Worm (Caenorhabditis elegans) whole organism, late embryonic: ENCODE results near the gene eel-1.

ENCODE experiments used
- C08G9.2 ChIP-seq: sonication (generic microtip); optimal IDR thresholded peaks from 2 replicates; lab custom pipeline; 2016; ENCODE audit warnings: mild to moderate bottlenecking, missing genetic modification characterization, moderate library complexity, missing compliant biosample characterization
- C38D4.7 ChIP-seq: fragments of 200-800 bp; sonication (Bioruptor generic); optimal IDR thresholded peaks from 2 replicates; lab custom pipeline; 2018; ENCODE audit warnings: mild to moderate bottlenecking, missing genetic modification characterization, moderate library complexity, missing compliant biosample characterization
- F13H6.1 ChIP-seq: sonication (generic microtip); optimal IDR thresholded peaks from 2 replicates; lab custom pipeline; 2016; ENCODE audit warnings: missing genetic modification characterization, missing compliant biosample characterization
- K02D7.2 ChIP-seq: sonication (generic microtip); optimal IDR thresholded peaks from 2 replicates; lab custom pipeline; 2017; ENCODE audit warnings: mild to moderate bottlenecking, missing genetic modification characterization, missing compliant biosample characterization
- K09A11.1 ChIP-seq: sonication (generic microtip); optimal IDR thresholded peaks from 2 replicates; lab custom pipeline; 2017; ENCODE audit warnings: antibody characterized with exemption, mild to moderate bottlenecking, missing genetic modification characterization, missing compliant biosample characterization; ENCODE audit not compliant: insufficient read depth
- Y22D7AL.16 ChIP-seq: sonication (generic microtip); optimal IDR thresholded peaks from 2 replicates; lab custom pipeline; 2016; ENCODE audit warnings: missing genetic modification characterization, missing compliant biosample characterization
- ahr-1 ChIP-seq: sonication (generic microtip); optimal IDR thresholded peaks from 2 replicates; lab custom pipeline; 2016; ENCODE audit warnings: missing genetic modification characterization, missing compliant biosample characterization
- ama-1 ChIP-seq: fragments of 150-350 bp; optimal IDR thresholded peaks from 2 replicates; lab custom pipeline; 2014
- ceh-14 ChIP-seq: sonication (generic microtip); optimal IDR thresholded peaks from 2 replicates; lab custom pipeline; 2016; ENCODE audit warnings: missing genotype, missing genetic modification characterization, missing compliant biosample characterization
- ceh-18 ChIP-seq: sonication (generic microtip); optimal IDR thresholded peaks from 2 replicates; lab custom pipeline; 2016; ENCODE audit warnings: missing genetic modification characterization, missing compliant biosample characterization
- ceh-19 ChIP-seq: fragments of 200-800 bp; sonication (Bioruptor generic); optimal IDR thresholded peaks from 2 replicates; lab custom pipeline; 2018; ENCODE audit warnings: mild to moderate bottlenecking, missing genetic modification characterization, missing compliant biosample characterization
- ceh-22 ChIP-seq: sonication (generic microtip); optimal IDR thresholded peaks from 2 replicates; lab custom pipeline; 2017; ENCODE audit warnings: missing biosample characterization, missing genetic modification characterization
- ceh-24 ChIP-seq: sonication (generic microtip); optimal IDR thresholded peaks from 2 replicates; lab custom pipeline; 2016; ENCODE audit warnings: mild to moderate bottlenecking, missing genetic modification characterization, missing compliant biosample characterization
- ceh-30 ChIP-seq: fragments of 150-350 bp; optimal IDR thresholded peaks from 2 replicates; lab custom pipeline; 2014; ENCODE audit warnings: missing biosample characterization, missing genetic modification characterization
- ceh-31 ChIP-seq: sonication (generic microtip); optimal IDR thresholded peaks from 2 replicates; lab custom pipeline; 2016; ENCODE audit warnings: missing genetic modification characterization, missing compliant biosample characterization
- ceh-45 ChIP-seq: fragments of 200-800 bp; sonication (Bioruptor generic); IDR thresholded peaks from 2 replicates; pipeline ENCODE4 v1.3.6; 2022; ENCODE audit warnings: missing genetic modification reagents, missing genetic modification characterization, missing compliant biosample characterization
- ceh-48 ChIP-seq: sonication (generic microtip); optimal IDR thresholded peaks from 2 replicates; lab custom pipeline; 2016; ENCODE audit warnings: missing genetic modification characterization, inconsistent platforms, missing compliant biosample characterization
- ceh-6 ChIP-seq: fragments of 200-800 bp; sonication (Bioruptor generic); optimal IDR thresholded peaks from 2 replicates; lab custom pipeline; 2018; ENCODE audit warnings: mild to moderate bottlenecking, missing genetic modification characterization, missing compliant biosample characterization
- che-1 ChIP-seq: sonication (generic microtip); optimal IDR thresholded peaks from 2 replicates; lab custom pipeline; 2016; ENCODE audit warnings: mild to moderate bottlenecking, missing genetic modification characterization, missing compliant biosample characterization
- dmd-4 ChIP-seq: sonication (generic microtip); optimal IDR thresholded peaks from 2 replicates; lab custom pipeline; 2016; ENCODE audit warnings: borderline replicate concordance, missing genetic modification characterization, missing compliant biosample characterization
- dve-1 ChIP-seq: sonication (generic microtip); optimal IDR thresholded peaks from 2 replicates; lab custom pipeline; 2017; ENCODE audit warnings: antibody characterized with exemption, mild to moderate bottlenecking, missing genetic modification characterization, missing compliant biosample characterization
- elt-4 ChIP-seq: sonication (generic microtip); optimal IDR thresholded peaks from 2 replicates; lab custom pipeline; 2016; ENCODE audit warnings: missing genetic modification characterization, missing compliant biosample characterization
- ets-4 ChIP-seq: sonication (generic microtip); optimal IDR thresholded peaks from 2 replicates; lab custom pipeline; 2016; ENCODE audit warnings: missing genetic modification characterization, missing compliant biosample characterization
- eyg-1 ChIP-seq: sonication (generic microtip); optimal IDR thresholded peaks from 2 replicates; lab custom pipeline; 2016; ENCODE audit warnings: missing genotype, missing genetic modification characterization, missing compliant biosample characterization
- fkh-10 ChIP-seq: fragments of 150-350 bp; optimal IDR thresholded peaks from 2 replicates; lab custom pipeline; 2014; ENCODE audit warnings: missing biosample characterization, missing genetic modification reagents, missing genetic modification characterization
- fkh-6 ChIP-seq: sonication (generic microtip); optimal IDR thresholded peaks from 2 replicates; lab custom pipeline; 2016; ENCODE audit warnings: missing genetic modification characterization, missing compliant biosample characterization
- hlh-13 ChIP-seq: fragments of 200-800 bp; sonication (Bioruptor generic); optimal IDR thresholded peaks from 2 replicates; lab custom pipeline; 2018; ENCODE audit warnings: mild to moderate bottlenecking, missing genetic modification characterization, missing compliant biosample characterization
- hlh-6 ChIP-seq: sonication (generic microtip); optimal IDR thresholded peaks from 2 replicates; lab custom pipeline; 2016; ENCODE audit warnings: missing genotype, missing genetic modification characterization, missing compliant biosample characterization
- hlh-8 ChIP-seq: sonication (generic microtip); optimal IDR thresholded peaks from 2 replicates; lab custom pipeline; 2016; ENCODE audit warnings: missing genotype, missing genetic modification characterization, missing compliant biosample characterization
- lim-6 ChIP-seq: sonication (generic microtip); optimal IDR thresholded peaks from 2 replicates; lab custom pipeline; 2016; ENCODE audit warnings: missing genetic modification characterization, missing compliant biosample characterization
- lin-11 ChIP-seq: fragments of 200-800 bp; sonication (Bioruptor generic); optimal IDR thresholded peaks from 2 replicates; lab custom pipeline; 2018; ENCODE audit warnings: mild to moderate bottlenecking, missing genetic modification characterization, missing compliant biosample characterization
- madf-2 ChIP-seq: sonication (generic microtip); optimal IDR thresholded peaks from 2 replicates; lab custom pipeline; 2017; ENCODE audit warnings: missing genetic modification characterization, missing compliant biosample characterization
- nhr-11 ChIP-seq: fragments of 150-350 bp; optimal IDR thresholded peaks from 2 replicates; lab custom pipeline; 2014; ENCODE audit warnings: missing biosample characterization, missing genetic modification characterization
- nhr-232 ChIP-seq: sonication (generic microtip); optimal IDR thresholded peaks from 2 replicates; lab custom pipeline; 2016; ENCODE audit warnings: missing genetic modification characterization, missing compliant biosample characterization
- npax-4 ChIP-seq: sonication (generic microtip); optimal IDR thresholded peaks from 2 replicates; lab custom pipeline; 2016; ENCODE audit warnings: missing genetic modification characterization, missing compliant biosample characterization
- odd-2 ChIP-seq: sonication (generic microtip); optimal IDR thresholded peaks from 2 replicates; lab custom pipeline; 2017; ENCODE audit warnings: antibody characterized with exemption, mild to moderate bottlenecking, missing genetic modification characterization, missing compliant biosample characterization
- pax-1 ChIP-seq: fragments of 150-350 bp; optimal IDR thresholded peaks from 2 replicates; lab custom pipeline; 2014; ENCODE audit warnings: missing biosample characterization, missing genetic modification characterization
- pha-2 ChIP-seq: sonication (generic microtip); optimal IDR thresholded peaks from 2 replicates; lab custom pipeline; 2017; ENCODE audit warnings: mild to moderate bottlenecking, missing genetic modification characterization, missing compliant biosample characterization
- pha-4 ChIP-seq: fragments of 150-350 bp; optimal IDR thresholded peaks from 2 replicates; lab custom pipeline; 2018; ENCODE audit warnings: missing biosample characterization, missing genetic modification reagents, missing genetic modification characterization
- pqm-1 ChIP-seq: sonication (generic microtip); optimal IDR thresholded peaks from 2 replicates; lab custom pipeline; 2016; ENCODE audit warnings: missing genetic modification characterization, missing compliant biosample characterization
- pros-1 ChIP-seq: fragments of 150-350 bp; optimal IDR thresholded peaks from 2 replicates; lab custom pipeline; 2014; ENCODE audit warnings: missing biosample characterization, missing genetic modification reagents, missing genetic modification characterization
- ref-2 ChIP-seq: sonication (generic microtip); optimal IDR thresholded peaks from 2 replicates; lab custom pipeline; 2016; ENCODE audit warnings: missing genetic modification characterization, missing compliant biosample characterization
- rnt-1 ChIP-seq: sonication (generic microtip); optimal IDR thresholded peaks from 2 replicates; lab custom pipeline; 2016; ENCODE audit warnings: missing genetic modification characterization, missing compliant biosample characterization
- sdc-2 ChIP-seq: sonication (generic microtip); optimal IDR thresholded peaks from 2 replicates; lab custom pipeline; 2016; ENCODE audit warnings: missing genotype, missing genetic modification characterization, missing compliant biosample characterization
- sox-4 ChIP-seq: sonication (generic microtip); optimal IDR thresholded peaks from 2 replicates; lab custom pipeline; 2017; ENCODE audit warnings: mild to moderate bottlenecking, missing genetic modification characterization, inconsistent platforms, missing compliant biosample characterization
- syd-9 ChIP-seq: sonication (generic microtip); optimal IDR thresholded peaks from 2 replicates; lab custom pipeline; 2016; ENCODE audit warnings: mild to moderate bottlenecking, missing genetic modification characterization, moderate library complexity, missing compliant biosample characterization
- ttx-3 ChIP-seq: sonication (generic microtip); optimal IDR thresholded peaks from 2 replicates; lab custom pipeline; 2016; ENCODE audit warnings: missing genetic modification reagents, missing genetic modification characterization, missing compliant biosample characterization
- unc-3 ChIP-seq, 2 experiments: fragments of 200-800 bp in 1 of 2; sonication (Bioruptor generic) in 1 of 2; sonication (generic microtip) in 1 of 2; conservative IDR thresholded peaks in 1 of 2; optimal IDR thresholded peaks in 1 of 2; 2 replicates each; pipeline versions ENCODE4 v1.3.6 to Lab custom; 2016 to 2022; ENCODE audit warnings: missing compliant biosample characterization in 2 of 2, missing genetic modification characterization in 2 of 2, missing genetic modification reagents in 1 of 2
- unc-42 ChIP-seq: sonication (generic microtip); optimal IDR thresholded peaks from 2 replicates; lab custom pipeline; 2016; ENCODE audit warnings: missing genotype, missing genetic modification characterization, missing compliant biosample characterization
- zip-5 ChIP-seq: sonication (generic microtip); optimal IDR thresholded peaks from 2 replicates; lab custom pipeline; 2016; ENCODE audit warnings: missing genetic modification characterization, missing compliant biosample characterization
- ztf-16 ChIP-seq: sonication (generic microtip); optimal IDR thresholded peaks from 2 replicates; lab custom pipeline; 2017; ENCODE audit warnings: missing genetic modification characterization, missing compliant biosample characterization

eel-1 gene

ce11 chrIV:3001500-3001899 lies 48.4 kb downstream of the eel-1 start:
- TF ChIP-seq ceh-45 (no peak), hlh-6 (no peak), F13H6.1 (no peak), pqm-1 (tag; lab: Kevin White, UChicago) (no peak), ceh-14 (tag; lab: Kevin White, UChicago) (no peak), odd-2 (tag; lab: Kevin White, UChicago) (no peak), K09A11.1 (no peak), ceh-22 (no peak), npax-4 (tag; lab: Kevin White, UChicago) (no peak), ceh-18 (tag; lab: Kevin White, UChicago) (no peak), lin-11 (no peak), ref-2 (tag; lab: Kevin White, UChicago) (no peak), zip-5 (no peak), ceh-48 (no peak), fkh-6 (tag; lab: Kevin White, UChicago) (no peak), syd-9 (tag; lab: Kevin White, UChicago) (no peak)

ce11 chrIV:2998597-2999161 lies 51.2 kb downstream of the eel-1 start:
- TF ChIP-seq ceh-6 (GFP tag; lab: Kevin White, UChicago): no peak
- TF ChIP-seq eyg-1: no peak
- no peak for TF ChIP-seq ahr-1 (tag; lab: Kevin White, UChicago)
- TF ChIP-seq dmd-4 (tag; lab: Kevin White, UChicago): peak; percentile 37
- TF ChIP-seq rnt-1: no peak
- TF ChIP-seq ceh-48: peak; percentile 57
- no peak for TF ChIP-seq Y22D7AL.16
- peak; percentile 67 for TF ChIP-seq ceh-19 (GFP tag; lab: Kevin White, UChicago)
- peak; percentile 44 for TF ChIP-seq sdc-2
- TF ChIP-seq lim-6 (tag; lab: Kevin White, UChicago): no peak
- peak; percentile 40 for TF ChIP-seq syd-9 (tag; lab: Kevin White, UChicago)
- no peak for TF ChIP-seq hlh-8 (tag; lab: Kevin White, UChicago)
- TF ChIP-seq ceh-24: no peak
- TF ChIP-seq pha-4: no peak
- no peak for TF ChIP-seq zip-5
- no peak for TF ChIP-seq elt-4 (tag; lab: Kevin White, UChicago)
- no peak for TF ChIP-seq ets-4 (tag; lab: Kevin White, UChicago)
- peak; percentile 54 for TF ChIP-seq ceh-18 (tag; lab: Kevin White, UChicago)
- peak; percentile 45 for TF ChIP-seq unc-42 (tag; lab: Kevin White, UChicago)
- no peak for TF ChIP-seq lin-11
- TF ChIP-seq ttx-3 (tag; lab: Kevin White, UChicago): no peak
- no peak for TF ChIP-seq odd-2 (tag; lab: Kevin White, UChicago)
- TF ChIP-seq madf-2 (tag; lab: Kevin White, UChicago): no peak
- TF ChIP-seq ztf-16: no peak
- peak; percentile 27 for TF ChIP-seq pros-1 (tag; lab: Kevin White, UChicago)
- TF ChIP-seq unc-3 (GFP tag; conservative IDR thresholded peaks at IDR 0.05; lab: Robert Waterston, UW): 0 out of 2 replicates have a peak, but pooled peaks have one; percentile 11
- peak; percentile 43 for TF ChIP-seq unc-3 (tag; optimal IDR thresholded peaks at IDR 0.05; lab: Kevin White, UChicago)
- TF ChIP-seq hlh-6: peak; percentile 47
- TF ChIP-seq K02D7.2: no peak
- TF ChIP-seq fkh-10 (GFP tag; lab: Kevin White, UChicago): no peak
- TF ChIP-seq che-1 (tag; lab: Kevin White, UChicago): peak; percentile 8
- peak; percentile 71 for TF ChIP-seq ceh-14 (tag; lab: Kevin White, UChicago)
- TF ChIP-seq pha-2: no peak
- TF ChIP-seq pax-1 (tag; lab: Kevin White, UChicago): no peak
- TF ChIP-seq ama-1 (lab: Kevin White, UChicago): no peak
- TF ChIP-seq C08G9.2 (tag; lab: Kevin White, UChicago): peak; percentile 59
- no peak for TF ChIP-seq nhr-232
- TF ChIP-seq ceh-30 (tag; lab: Kevin White, UChicago): no peak
- no peak for TF ChIP-seq nhr-11 (tag; lab: Kevin White, UChicago)
- no peak for TF ChIP-seq C38D4.7
- TF ChIP-seq ceh-31 (tag; lab: Kevin White, UChicago): peak; percentile 86
- TF ChIP-seq sox-4 (tag; lab: Kevin White, UChicago): no peak
- no peak for TF ChIP-seq fkh-6 (tag; lab: Kevin White, UChicago)
- no peak for TF ChIP-seq hlh-13
- TF ChIP-seq dve-1: no peak
